Fruit fly (Drosophila melanogaster) whole organism, pupa: Measurements from ENCODE around the gene CG4546.
A peak's percentile ranks its signal among the peaks of the same experiment; 100 is the strongest.

ENCODE experiments used
- CG10348 ChIP-seq: fragments of 200-800 bp; sonication (Bioruptor generic); IDR thresholded peaks from 2 replicates; pipeline ENCODE4 v1.3.6; 2022; ENCODE audit warnings: missing biosample characterization, missing genetic modification characterization
- CG12605 ChIP-seq: fragments of 200-800 bp; sonication (Bioruptor generic); IDR thresholded peaks from 2 replicates; pipeline ENCODE4 v1.3.6; 2022; ENCODE audit warnings: missing biosample characterization, missing genetic modification characterization
- CG13204 ChIP-seq: fragments of 200-800 bp; sonication (Bioruptor generic); optimal IDR thresholded peaks from 2 replicates; lab custom pipeline; 2018; ENCODE audit warnings: missing biosample characterization, mild to moderate bottlenecking, missing genetic modification characterization, moderate library complexity
- CG14655 ChIP-seq: fragments of 200-800 bp; sonication (Bioruptor generic); optimal IDR thresholded peaks from 3 replicates; lab custom pipeline; 2017; ENCODE audit warnings: mild to moderate bottlenecking, missing biosample characterization, missing genetic modification reagents, missing genetic modification characterization
- CG15710 ChIP-seq: fragments of 200-800 bp; sonication (Bioruptor generic); optimal IDR thresholded peaks from 2 replicates; lab custom pipeline; 2018; ENCODE audit warnings: missing biosample characterization, mild to moderate bottlenecking, missing genetic modification characterization, moderate library complexity
- CG17806 ChIP-seq: fragments of 200-800 bp; sonication (Bioruptor generic); optimal IDR thresholded peaks from 2 replicates; lab custom pipeline; 2018; ENCODE audit warnings: missing biosample characterization, mild to moderate bottlenecking, missing genetic modification characterization, moderate library complexity
- CG32121 ChIP-seq: fragments of 200-800 bp; sonication (Bioruptor generic); IDR thresholded peaks from 2 replicates; pipeline ENCODE4 v1.3.6; 2022; ENCODE audit warnings: missing biosample characterization, missing genetic modification characterization
- CG34367 ChIP-seq: fragments of 200-800 bp; sonication (Bioruptor generic); optimal IDR thresholded peaks from 2 replicates; lab custom pipeline; 2018; ENCODE audit warnings: missing biosample characterization, mild to moderate bottlenecking, missing genetic modification characterization
- CG4496 ChIP-seq: fragments of 200-800 bp; sonication (Bioruptor generic); IDR thresholded peaks from 3 replicates; pipeline ENCODE4 v1.3.6; 2022; ENCODE audit warnings: missing biosample characterization, missing genetic modification characterization
- CG8159 ChIP-seq: fragments of 200-800 bp; sonication (Bioruptor generic); optimal IDR thresholded peaks from 3 replicates; lab custom pipeline; 2018; ENCODE audit warnings: missing biosample characterization, mild to moderate bottlenecking, missing genetic modification characterization, moderate library complexity
- CG8301 ChIP-seq: fragments of 200-800 bp; sonication (Bioruptor generic); optimal IDR thresholded peaks from 2 replicates; lab custom pipeline; 2018; ENCODE audit warnings: missing biosample characterization, mild to moderate bottlenecking, missing genetic modification characterization
- CG9948 ChIP-seq: fragments of 200-800 bp; sonication (Bioruptor generic); optimal IDR thresholded peaks from 2 replicates; lab custom pipeline; 2018; ENCODE audit warnings: missing biosample characterization, mild to moderate bottlenecking, missing genetic modification characterization, moderate library complexity
- D1 ChIP-seq: fragments of 200-800 bp; sonication (Bioruptor generic); optimal IDR thresholded peaks from 2 replicates; lab custom pipeline; 2018; ENCODE audit warnings: missing biosample characterization, mild to moderate bottlenecking, missing genetic modification characterization, moderate library complexity
- EcR ChIP-seq: fragments of 200-800 bp; sonication (Bioruptor generic); optimal IDR thresholded peaks from 3 replicates; lab custom pipeline; 2019; ENCODE audit warnings: missing biosample characterization, missing genetic modification characterization, mild to moderate bottlenecking, moderate library complexity, missing genetic modification reagents
- Ets98B ChIP-seq: fragments of 200-800 bp; sonication (Bioruptor generic); IDR thresholded peaks from 2 replicates; pipeline ENCODE4 v1.3.6; 2022; ENCODE audit warnings: missing biosample characterization, missing genetic modification characterization
- Pif1A ChIP-seq: fragments of 200-800 bp; sonication (Bioruptor generic); optimal IDR thresholded peaks from 3 replicates; lab custom pipeline; 2016; ENCODE audit warnings: missing biosample characterization, missing genetic modification characterization
- Pif1B ChIP-seq: fragments of 200-800 bp; sonication (Bioruptor generic); optimal IDR thresholded peaks from 3 replicates; lab custom pipeline; 2016; ENCODE audit warnings: missing biosample characterization, missing genetic modification characterization
- Snoo ChIP-seq: fragments of 200-800 bp; sonication (Bioruptor generic); optimal IDR thresholded peaks from 3 replicates; lab custom pipeline; 2017; ENCODE audit warnings: missing biosample characterization, mild to moderate bottlenecking, missing genetic modification characterization, inconsistent platforms
- fd96Ca ChIP-seq: fragments of 200-800 bp; sonication (Bioruptor generic); IDR thresholded peaks from 3 replicates; pipeline ENCODE4 v1.3.6; 2022; ENCODE audit warnings: missing biosample characterization, missing genetic modification characterization
- gl ChIP-seq: fragments of 200-800 bp; sonication (Bioruptor generic); optimal IDR thresholded peaks from 2 replicates; lab custom pipeline; 2018; ENCODE audit warnings: missing biosample characterization, mild to moderate bottlenecking, missing genetic modification characterization
- rn ChIP-seq: fragments of 200-800 bp; sonication (Bioruptor generic); IDR thresholded peaks from 2 replicates; pipeline ENCODE4 v1.3.6; 2022; ENCODE audit warnings: missing biosample characterization, missing genetic modification characterization

Gene CG4546

DNA sequence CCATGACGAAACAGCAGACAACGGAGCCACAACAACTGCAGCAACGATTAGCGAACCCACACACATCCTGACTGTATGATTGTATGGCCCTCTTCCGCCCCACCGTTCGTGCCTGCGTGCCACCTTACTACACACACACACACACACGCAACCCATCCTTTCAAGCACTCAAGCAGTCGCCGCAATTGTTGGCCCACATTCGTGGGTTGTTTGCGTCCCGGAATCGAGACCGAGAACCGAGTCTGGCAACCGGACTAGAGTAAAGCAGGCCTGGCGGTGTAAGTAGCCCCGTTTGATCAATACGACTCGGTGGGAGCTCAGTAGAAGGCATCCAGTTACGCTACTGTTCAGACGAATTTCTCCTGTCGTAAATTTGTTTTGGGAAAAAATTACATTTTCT is at the start of gene CG4546:
TSS of gene CG4546 (plus strand) at position 301 of the 400 bp plus-strand sequence.
- TF ChIP-seq CG9948 (tag; lab: Kevin White, UChicago), result no peak
- 0 out of 3 replicates have a peak, but pooled peaks have one; percentile 23 for TF ChIP-seq CG4496 (GFP tag; lab: Robert Waterston, UW)

DNA sequence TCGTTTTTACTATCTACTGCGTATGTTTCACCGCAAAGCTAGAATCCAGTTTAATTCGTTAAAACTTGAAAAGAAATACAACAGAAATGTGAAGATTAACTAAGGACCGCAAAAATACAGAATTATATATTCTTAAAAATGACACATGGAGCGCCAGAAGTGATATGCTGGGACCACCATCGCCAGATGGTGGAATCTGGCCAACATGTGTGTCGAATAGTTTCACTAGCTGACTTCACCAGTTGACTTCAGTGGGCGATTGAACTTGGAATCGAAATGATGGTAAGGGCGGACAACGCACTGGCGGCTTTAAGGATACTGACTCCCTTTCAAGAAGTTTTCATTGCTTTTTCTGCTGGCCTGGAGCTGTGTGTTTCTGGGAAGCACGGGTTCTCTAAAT is 44.3 kb upstream of the CG4546 start, which contains the start of gene CG9593:
TSS of gene CG9593 (plus strand) at position 270 of the 400 bp plus-strand sequence.
- TF ChIP-seq Snoo (tag; lab: Kevin White, UChicago) (no peak), CG8159 (tag; lab: Kevin White, UChicago) (no peak), CG34367 (tag; lab: Kevin White, UChicago) (no peak), EcR (GFP tag; lab: Kevin White, UChicago) (no peak), Pif1B (GFP tag; lab: Kevin White, UChicago) (no peak), CG12605 (GFP tag; lab: Robert Waterston, UW) (no peak), Pif1A (GFP tag; lab: Kevin White, UChicago) (no peak), CG4496 (GFP tag; lab: Robert Waterston, UW) (no peak), CG13204 (no peak), D1 (no peak)

DNA sequence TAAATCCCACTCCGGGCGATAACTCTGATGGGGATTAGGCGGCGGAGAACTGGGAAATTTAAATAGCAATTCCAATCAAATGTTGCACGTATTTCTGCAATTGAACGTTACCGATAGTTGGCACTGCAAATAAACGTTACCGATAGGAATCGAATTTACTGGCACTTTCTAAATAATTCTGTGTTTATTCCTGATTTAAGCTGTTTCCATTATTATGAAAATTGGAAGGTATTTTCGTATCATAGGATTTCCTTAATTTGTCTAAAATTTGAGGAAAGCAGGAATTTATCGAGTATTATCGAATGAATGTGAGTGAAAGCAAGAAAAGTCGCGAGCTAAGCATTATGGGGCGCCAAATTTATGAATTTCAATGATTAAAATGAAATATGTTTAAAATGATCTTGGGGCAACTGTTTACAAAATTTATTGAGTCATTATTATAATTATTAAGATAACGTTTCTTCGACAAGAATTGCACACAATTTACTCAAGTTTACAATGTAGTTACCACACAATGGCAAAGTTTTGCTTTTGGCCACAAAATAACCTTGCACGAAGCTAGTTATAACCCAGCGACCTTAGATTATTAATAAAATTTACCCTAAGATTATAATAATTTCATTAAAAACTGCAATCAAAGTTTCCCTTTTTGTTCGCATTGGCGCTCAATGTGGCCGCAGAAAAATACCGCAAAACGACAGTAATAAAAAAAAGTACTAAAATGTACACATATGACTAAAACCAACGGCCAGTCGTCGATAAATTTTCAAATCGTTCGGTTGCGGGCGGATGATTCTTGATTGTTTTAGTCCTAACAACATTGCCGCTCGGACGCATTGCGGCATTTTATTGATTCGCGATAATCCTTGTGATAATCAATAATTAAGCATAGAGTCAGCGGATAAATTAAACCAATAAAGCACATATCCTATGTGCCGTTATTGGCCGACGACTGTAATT is 42.6 kb upstream of the CG4546 start, which contains the start of gene alpha-Man-IIb:
TSS of gene alpha-Man-IIb (plus strand) at position 747 of the 960 bp plus-strand sequence.
- peak; percentile 19; the same call in 1 of the 2 replicates for TF ChIP-seq Ets98B
- no peak for TF ChIP-seq CG17806 (tag; lab: Kevin White, UChicago)
- TF ChIP-seq CG34367 (tag; lab: Kevin White, UChicago), result no peak
- TF ChIP-seq CG10348, result no peak
- TF ChIP-seq CG14655, result no peak
- TF ChIP-seq rn (GFP tag; lab: Robert Waterston, UW), result no peak
- TF ChIP-seq CG4496 (GFP tag; lab: Robert Waterston, UW), result 0 out of 3 replicates have a peak, but pooled peaks have one; percentile 40
- no peak for TF ChIP-seq fd96Ca (GFP tag; lab: Robert Waterston, UW)
- TF ChIP-seq Pif1B (GFP tag; lab: Kevin White, UChicago), result no peak
- no peak for TF ChIP-seq EcR (GFP tag; lab: Kevin White, UChicago)

DNA sequence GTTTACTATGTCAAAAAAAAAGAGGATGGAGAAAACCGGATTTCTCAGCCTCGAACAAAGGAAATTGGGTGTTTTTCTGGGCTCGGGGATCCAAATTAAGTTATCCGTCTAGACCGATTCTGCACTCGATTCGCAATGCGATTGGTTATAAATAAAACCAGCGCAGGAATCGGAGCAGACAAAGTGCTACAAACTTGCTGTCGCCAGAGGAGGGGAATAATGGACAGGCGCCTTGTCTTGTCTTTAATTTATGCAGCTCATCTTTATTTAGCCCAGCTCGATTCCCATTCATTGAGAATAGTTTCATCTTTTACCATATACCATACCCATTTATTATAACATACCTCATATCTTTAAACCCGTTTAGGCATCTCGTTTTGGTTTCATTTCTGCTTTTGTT is 41.7 kb upstream of the CG4546 start:
- TF ChIP-seq CG10348 (no peak), Ets98B (no peak)

DNA sequence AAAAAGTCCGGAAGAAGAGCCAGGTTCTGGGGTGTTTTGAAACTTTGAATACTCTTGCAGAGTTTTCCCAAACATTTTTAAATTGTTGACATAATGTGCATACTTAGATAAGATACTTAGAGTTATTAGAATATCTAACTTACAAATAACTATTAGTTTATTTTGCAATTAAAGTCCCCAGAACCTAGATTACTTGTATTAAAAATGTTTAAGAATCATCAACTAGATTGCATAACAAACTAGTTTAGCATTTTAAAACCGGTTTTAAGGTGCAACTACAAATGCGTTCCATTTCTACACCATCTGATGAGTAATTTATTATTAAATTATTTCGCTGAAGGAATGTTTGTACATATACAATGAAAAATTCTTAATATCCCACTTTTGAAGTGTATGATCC is 40.0 kb upstream of the CG4546 start:
- TF ChIP-seq CG15710 (no peak), CG8159 (tag; lab: Kevin White, UChicago) (peak; percentile 10), CG32121 (GFP tag; lab: Robert Waterston, UW) (no peak), CG9948 (tag; lab: Kevin White, UChicago) (no peak), D1 (no peak), fd96Ca (GFP tag; lab: Robert Waterston, UW) (no peak), CG14655 (no peak), CG8301 (tag; lab: Kevin White, UChicago) (peak; percentile 52), Snoo (tag; lab: Kevin White, UChicago) (peak; percentile 0), Pif1B (GFP tag; lab: Kevin White, UChicago) (no peak), CG4496 (GFP tag; lab: Robert Waterston, UW) (no peak), CG12605 (GFP tag; lab: Robert Waterston, UW) (no peak)
- TF ChIP-seq, all 21 proteins: peak for 3

- TF ChIP-seq CG4496 (GFP tag; lab: Robert Waterston, UW) (no peak), CG32121 (GFP tag; lab: Robert Waterston, UW) (no peak), Snoo (tag; lab: Kevin White, UChicago) (peak; percentile 15), D1 (no peak)
Observed at dm6 chr3R:15807306-15807705, 39.0 kb upstream of the CG4546 start.

DNA sequence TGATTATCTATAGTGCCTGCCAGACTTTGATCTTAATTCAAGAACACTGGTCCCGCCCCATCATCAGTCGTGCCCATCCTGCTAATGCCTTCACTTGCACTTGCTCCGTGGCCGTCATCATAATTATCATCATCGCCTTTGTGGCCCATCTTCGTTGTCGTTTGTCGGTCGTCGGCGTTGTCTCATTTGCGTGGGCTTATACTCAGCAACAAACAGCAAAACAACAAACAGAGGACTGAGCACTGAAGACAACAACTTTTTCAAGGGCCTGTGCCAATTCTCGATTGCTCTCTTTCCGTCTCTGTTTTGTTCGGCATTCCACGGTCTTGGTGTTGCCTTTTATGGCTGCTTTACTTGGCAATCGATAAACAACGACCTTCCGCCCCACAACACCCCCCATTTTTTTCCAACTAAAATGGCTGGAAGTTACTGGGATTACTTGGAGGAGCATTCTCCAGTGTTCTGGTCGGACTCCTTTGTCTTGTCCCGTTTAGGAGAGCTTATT is 38.4 kb upstream of the CG4546 start:
- TF ChIP-seq gl (peak; percentile 30), CG15710 (no peak), Ets98B (no peak), CG34367 (tag; lab: Kevin White, UChicago) (no peak), EcR (GFP tag; lab: Kevin White, UChicago) (peak; percentile 64), CG14655 (no peak), Snoo (tag; lab: Kevin White, UChicago) (no peak), Pif1B (GFP tag; lab: Kevin White, UChicago) (no peak), CG13204 (no peak), CG10348 (no peak)
